Worm (Caenorhabditis elegans): Measurements from ENCODE around the gene hal-3.

The hal-3 gene

DNA sequence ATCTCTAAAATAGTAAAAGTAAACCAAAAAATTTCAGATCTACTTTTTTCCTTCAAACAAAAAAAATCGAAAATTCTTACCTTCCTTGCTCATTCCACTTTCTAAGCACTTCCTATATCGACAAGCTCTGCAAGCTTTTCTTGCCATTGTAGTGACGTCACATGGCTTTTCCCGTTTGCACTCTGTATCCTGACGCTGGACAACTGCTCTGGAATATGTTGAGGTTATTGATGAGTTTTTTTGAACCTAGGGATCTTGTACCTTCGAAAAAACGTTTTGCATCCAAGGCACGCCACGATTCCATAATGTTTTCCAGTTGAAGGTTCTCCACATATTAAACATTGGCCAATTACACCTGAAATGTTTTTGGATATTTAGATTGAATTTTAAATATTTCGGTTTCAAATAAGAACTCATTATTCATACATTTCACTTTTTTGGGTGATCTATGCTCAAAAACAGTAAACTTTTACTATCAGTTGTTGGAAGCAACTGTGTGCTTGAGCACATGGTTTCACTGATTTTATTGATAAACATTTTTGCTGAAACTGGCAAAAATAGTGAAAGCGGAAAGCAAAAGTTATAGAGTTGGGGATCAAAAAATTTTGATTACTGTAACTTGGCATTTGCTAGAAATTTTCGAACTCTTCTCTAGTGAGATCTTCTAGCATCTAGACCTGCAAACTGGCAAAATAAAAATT, 16.8 kb downstream of the hal-3 start:
- no peak for TF ChIP-seq sem-4 (tag; optimal IDR thresholded peaks at IDR 0.05)
- peak in 1 of 2 experiments; percentile 39 for TF ChIP-seq lsy-2 (tag; optimal IDR thresholded peaks at IDR 0.05)
- no peak for TF ChIP-seq Y55F3AM.14 (GFP tag; optimal IDR thresholded peaks at IDR 0.05)
- TF ChIP-seq F13H6.1 (tag; optimal IDR thresholded peaks at IDR 0.05): peak; percentile 41
- TF ChIP-seq mdl-1 (tag; optimal IDR thresholded peaks at IDR 0.05): no peak
- peak; percentile 33 for TF ChIP-seq nhr-129 (tag; optimal IDR thresholded peaks at IDR 0.05)
- peak; percentile 20 for TF ChIP-seq sma-9 (GFP tag; optimal IDR thresholded peaks at IDR 0.05)
- TF ChIP-seq sma-9 (tag; optimal IDR thresholded peaks at IDR 0.05): no peak

DNA sequence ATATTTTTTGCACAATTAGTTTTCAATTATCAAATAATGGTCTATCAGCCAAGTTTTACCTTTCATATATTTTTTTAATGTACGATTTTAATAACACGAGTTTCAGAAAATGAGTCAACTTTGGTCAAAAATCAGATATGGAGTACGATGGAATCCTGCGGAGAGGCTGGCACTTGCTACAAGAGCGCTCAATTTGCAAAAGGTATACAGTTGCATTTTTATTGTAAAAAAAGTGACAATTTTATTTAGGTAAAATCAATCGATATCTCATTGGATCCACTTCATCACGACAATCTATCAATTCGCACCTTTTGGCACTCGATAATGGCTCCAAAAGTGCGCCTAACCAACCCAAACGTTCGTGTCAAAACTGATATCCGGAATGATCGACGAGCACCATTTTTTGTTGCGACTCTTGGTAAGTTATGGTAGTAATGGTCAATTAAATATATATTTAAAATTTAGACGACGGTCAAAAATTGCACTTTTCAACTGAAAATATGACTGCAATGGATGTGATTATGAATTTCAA, 19.3 kb downstream of the hal-3 start, which contains the start of gene mrpl-53:
mrpl-53 (plus strand) TSS at position 107 of the 532 bp plus-strand sequence.
- TF ChIP-seq F13H6.1 (tag; optimal IDR thresholded peaks at IDR 0.05): no peak
- TF ChIP-seq ama-1 (optimal IDR thresholded peaks at IDR 0.05): peak; percentile 5
- peak; percentile 30 for TF ChIP-seq nhr-25 (tag; optimal IDR thresholded peaks at IDR 0.05)
- TF ChIP-seq sma-3 (GFP tag; optimal IDR thresholded peaks at IDR 0.05): peak; percentile 30
- peak; percentile 37 for TF ChIP-seq Y55F3AM.14 (GFP tag; optimal IDR thresholded peaks at IDR 0.05)
- TF ChIP-seq mdl-1 (tag; optimal IDR thresholded peaks at IDR 0.05): no peak
- peak; percentile 5 for TF ChIP-seq sma-9 (GFP tag; optimal IDR thresholded peaks at IDR 0.05)
- no peak for TF ChIP-seq sma-9 (tag; optimal IDR thresholded peaks at IDR 0.05)
- TF ChIP-seq zag-1 (tag; optimal IDR thresholded peaks at IDR 0.05): no peak

DNA sequence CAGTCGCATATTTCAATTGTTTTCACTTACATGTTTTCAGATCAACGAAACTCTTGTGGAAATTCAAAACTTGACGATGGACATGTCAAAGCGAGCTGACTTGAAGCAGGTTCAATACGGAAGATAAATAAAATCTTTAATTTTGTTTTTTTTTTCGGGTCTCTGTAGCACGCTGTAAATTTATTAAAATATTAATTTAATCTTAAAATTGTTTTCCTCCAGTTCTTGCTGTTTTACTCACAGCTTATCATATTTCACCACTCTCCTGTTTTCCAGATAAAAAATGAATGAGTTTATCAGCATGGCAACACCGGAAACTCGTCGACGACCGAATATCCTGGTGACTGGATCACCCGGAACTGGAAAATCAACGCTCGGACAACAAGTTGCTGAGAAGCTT, 20.5 kb downstream of the hal-3 start, which contains the start of gene E02H1.6:
E02H1.6 (plus strand) TSS at position 301 of the 400 bp plus-strand sequence.
- TF ChIP-seq lin-39 (tag; optimal IDR thresholded peaks at IDR 0.05) (no peak), nhr-21 (tag; optimal IDR thresholded peaks at IDR 0.05) (no peak), aly-2 (tag; optimal IDR thresholded peaks at IDR 0.05) (no peak), nhr-237 (tag; optimal IDR thresholded peaks at IDR 0.05) (no peak), crh-2 (tag; optimal IDR thresholded peaks at IDR 0.05) (no peak), unc-55 (GFP tag; optimal IDR thresholded peaks at IDR 0.05) (no peak), lin-13 (GFP tag; optimal IDR thresholded peaks at IDR 0.05) (no peak), sem-4 (tag; optimal IDR thresholded peaks at IDR 0.05) (no peak), egl-27 (tag; optimal IDR thresholded peaks at IDR 0.05) (no peak), nhr-77 (tag; optimal IDR thresholded peaks at IDR 0.05) (no peak), ama-1 (optimal IDR thresholded peaks at IDR 0.05) (no peak), peb-1 (tag; optimal IDR thresholded peaks at IDR 0.05) (no peak), nhr-12 (tag; optimal IDR thresholded peaks at IDR 0.05) (no peak), nhr-6 (tag; optimal IDR thresholded peaks at IDR 0.05) (no peak), ztf-11 (tag; optimal IDR thresholded peaks at IDR 0.05) (no peak), Y55F3AM.14 (GFP tag; optimal IDR thresholded peaks at IDR 0.05) (no peak), R02D3.7 (tag; optimal IDR thresholded peaks at IDR 0.05) (no peak)

DNA sequence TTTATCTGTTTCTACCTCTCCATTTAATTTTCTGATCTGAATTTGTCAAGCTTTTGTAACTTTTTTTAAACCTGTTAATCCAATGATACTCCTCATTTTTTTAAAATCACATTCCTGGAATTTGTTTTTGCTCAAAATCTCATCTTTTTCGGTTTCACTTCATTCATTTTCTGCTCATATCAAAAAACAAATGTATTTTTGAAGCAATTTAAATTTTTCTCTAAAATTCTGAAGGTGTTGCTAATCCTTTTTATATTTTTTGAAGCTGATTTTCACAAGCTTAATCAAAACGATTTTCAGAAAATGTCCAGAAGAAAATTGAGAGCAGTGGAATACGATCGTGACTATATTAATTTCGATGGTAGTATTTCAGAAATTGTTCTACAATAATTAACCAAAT, 22.0 kb downstream of the hal-3 start, which contains the start of gene E02H1.5:
E02H1.5 (plus strand) TSS at position 301 of the 400 bp plus-strand sequence.
- no peak for TF ChIP-seq unc-39 (tag; optimal IDR thresholded peaks at IDR 0.05)
- TF ChIP-seq blmp-1 (tag; optimal IDR thresholded peaks at IDR 0.05; ENCODE audit: insufficient read depth): no peak
- no peak for TF ChIP-seq ceh-82 (tag; optimal IDR thresholded peaks at IDR 0.05)
- TF ChIP-seq nhr-77 (tag; optimal IDR thresholded peaks at IDR 0.05): no peak

- TF ChIP-seq nhr-129 (tag; optimal IDR thresholded peaks at IDR 0.05) (no peak), ztf-11 (tag; optimal IDR thresholded peaks at IDR 0.05) (no peak), C34F6.9 (tag; optimal IDR thresholded peaks at IDR 0.05) (no peak), nhr-12 (tag; optimal IDR thresholded peaks at IDR 0.05) (no peak)
Observed at ce11 chrII:9592737-9593136, 24.2 kb downstream of the hal-3 start, which contains the start of gene parp-2. parp-2 (plus strand) TSS chrII:9593037.

DNA sequence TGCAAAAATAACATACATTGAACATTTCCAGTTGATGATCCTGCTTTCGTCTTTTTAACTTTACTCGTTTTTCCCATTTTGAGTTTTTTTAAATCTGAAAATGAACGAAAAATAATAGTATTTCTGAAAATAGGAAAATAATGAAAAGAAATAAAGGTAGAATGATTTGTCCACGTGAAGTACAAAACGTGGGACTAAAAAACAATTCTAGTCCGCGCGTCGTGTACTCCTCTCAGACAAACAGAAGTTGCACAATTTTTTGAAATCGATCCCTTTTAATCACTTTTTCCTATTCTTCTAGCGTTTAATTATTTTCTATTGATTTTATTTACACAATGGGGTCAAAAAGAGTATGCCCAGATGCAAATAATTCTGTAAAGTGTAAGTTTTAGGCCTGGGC, 25.9 kb downstream of the hal-3 start, which contains the start of the genes E02H1.1 and tag-124:
E02H1.1 (minus strand) TSS at position 94 of the 400 bp plus-strand sequence.
tag-124 (plus strand) TSS at position 222 of the 400 bp plus-strand sequence.
- TF ChIP-seq nhr-77 (tag; optimal IDR thresholded peaks at IDR 0.05): no peak
- TF ChIP-seq dmd-4 (tag; optimal IDR thresholded peaks at IDR 0.05): no peak
- TF ChIP-seq lin-11 (tag; optimal IDR thresholded peaks at IDR 0.05): no peak
- no peak for TF ChIP-seq nhr-23 (tag; optimal IDR thresholded peaks at IDR 0.05)
- peak; percentile 49 for TF ChIP-seq snpc-4 (tag; optimal IDR thresholded peaks at IDR 0.05)
- TF ChIP-seq zag-1 (tag; optimal IDR thresholded peaks at IDR 0.05): no peak
- TF ChIP-seq nhr-237 (tag; optimal IDR thresholded peaks at IDR 0.05): no peak
- TF ChIP-seq fos-1 (tag; optimal IDR thresholded peaks at IDR 0.05): peak; percentile 27
- peak; percentile 64 for TF ChIP-seq nhr-6 (tag; optimal IDR thresholded peaks at IDR 0.05)
- TF ChIP-seq mdl-1 (tag; optimal IDR thresholded peaks at IDR 0.05): no peak
- TF ChIP-seq unc-62 (GFP tag; optimal IDR thresholded peaks at IDR 0.05): no peak
- peak; percentile 51 for TF ChIP-seq lin-13 (GFP tag; optimal IDR thresholded peaks at IDR 0.05)
- TF ChIP-seq crh-2 (tag; optimal IDR thresholded peaks at IDR 0.05): peak; percentile 72
- no peak for TF ChIP-seq R02D3.7 (tag; optimal IDR thresholded peaks at IDR 0.05)
- TF ChIP-seq alr-1 (tag; optimal IDR thresholded peaks at IDR 0.05): no peak
- TF ChIP-seq nhr-129 (tag; optimal IDR thresholded peaks at IDR 0.05): peak; percentile 67
- TF ChIP-seq peb-1 (tag; optimal IDR thresholded peaks at IDR 0.05): no peak
- peak; percentile 77 for TF ChIP-seq nhr-25 (tag; optimal IDR thresholded peaks at IDR 0.05)
- no peak for TF ChIP-seq ztf-4 (tag; optimal IDR thresholded peaks at IDR 0.05)
- peak; percentile 61 for TF ChIP-seq gmeb-1 (tag; optimal IDR thresholded peaks at IDR 0.05)
- TF ChIP-seq nhr-11 (tag; optimal IDR thresholded peaks at IDR 0.05): no peak
- no peak for TF ChIP-seq nhr-12 (tag; optimal IDR thresholded peaks at IDR 0.05)
- TF ChIP-seq egl-27 (tag; optimal IDR thresholded peaks at IDR 0.05): peak; percentile 38
- TF ChIP-seq sma-3 (GFP tag; optimal IDR thresholded peaks at IDR 0.05): peak; percentile 88
